Fruit fly (Drosophila melanogaster) whole organism, embryonic: ENCODE data around the gene CG6847.
A peak's percentile ranks its signal among the peaks of the same experiment; 100 is the strongest.

Source experiments
- Abd-B ChIP-seq: fragments of 200-800 bp; sonication (Bioruptor generic); optimal IDR thresholded peaks from 2 replicates; lab custom pipeline; 2018; ENCODE audit warnings: missing biosample characterization, mild to moderate bottlenecking, missing genetic modification characterization, moderate library complexity
- Ada2b ChIP-seq: fragments of 200-800 bp; sonication (Bioruptor generic); IDR thresholded peaks from 2 replicates; pipeline ENCODE4 v1.3.6; 2022; ENCODE audit warnings: missing biosample characterization, missing genetic modification characterization
- Adf1 ChIP-seq: fragments of 200-800 bp; sonication (Bioruptor generic); IDR thresholded peaks from 2 replicates; pipeline ENCODE4 v1.3.6; 2022; ENCODE audit warnings: missing biosample characterization, missing genetic modification characterization
- B-H1 ChIP-seq: fragments of 200-800 bp; sonication (Bioruptor generic); IDR thresholded peaks from 3 replicates; pipeline ENCODE4 v1.3.6; 2022; ENCODE audit warnings: missing biosample characterization, missing genetic modification characterization
- CG10462 ChIP-seq: fragments of 200-800 bp; sonication (Bioruptor generic); optimal IDR thresholded peaks from 2 replicates; lab custom pipeline; 2016; ENCODE audit warnings: missing biosample characterization, missing genetic modification characterization
- CG10979 ChIP-seq: fragments of 200-800 bp; sonication (Bioruptor generic); optimal IDR thresholded peaks from 2 replicates; lab custom pipeline; 2018; ENCODE audit warnings: missing biosample characterization, mild to moderate bottlenecking, missing genetic modification characterization, moderate library complexity
- CG12391 ChIP-seq: fragments of 200-800 bp; sonication (Bioruptor generic); optimal IDR thresholded peaks from 3 replicates; lab custom pipeline; 2018; ENCODE audit warnings: missing biosample characterization, mild to moderate bottlenecking, missing genetic modification characterization, moderate library complexity
- CG13287 ChIP-seq: fragments of 200-800 bp; sonication (Bioruptor generic); IDR thresholded peaks from 2 replicates; pipeline ENCODE4 v1.3.6; 2022; ENCODE audit warnings: missing biosample characterization, missing genetic modification characterization; ENCODE audit not compliant: partially characterized antibody
- CG17385 ChIP-seq: fragments of 200-800 bp; sonication (Bioruptor generic); optimal IDR thresholded peaks from 3 replicates; lab custom pipeline; 2018; ENCODE audit warnings: missing biosample characterization, mild to moderate bottlenecking, missing genetic modification characterization
- CG30431 ChIP-seq: fragments of 200-800 bp; sonication (Bioruptor generic); optimal IDR thresholded peaks from 2 replicates; lab custom pipeline; 2017; ENCODE audit warnings: missing biosample characterization, missing genetic modification characterization
- CG31441 ChIP-seq: fragments of 200-800 bp; sonication (Bioruptor generic); IDR thresholded peaks from 2 replicates; pipeline ENCODE4 v1.3.6; 2022; ENCODE audit warnings: missing biosample characterization, missing genetic modification characterization
- CG33557 ChIP-seq: fragments of 200-800 bp; sonication (Bioruptor generic); optimal IDR thresholded peaks from 2 replicates; lab custom pipeline; 2019; ENCODE audit warnings: missing biosample characterization, mild to moderate bottlenecking, missing genetic modification characterization, moderate library complexity
- CG42726 ChIP-seq: fragments of 200-800 bp; sonication (Bioruptor generic); IDR thresholded peaks from 2 replicates; pipeline ENCODE4 v1.3.6; 2022; ENCODE audit warnings: missing biosample characterization, missing genetic modification characterization; ENCODE audit not compliant: partially characterized antibody
- CG4282 ChIP-seq: fragments of 200-800 bp; sonication (Bioruptor generic); optimal IDR thresholded peaks from 2 replicates; lab custom pipeline; 2016; ENCODE audit warnings: missing biosample characterization, missing genetic modification characterization
- CG6175 ChIP-seq: fragments of 200-800 bp; sonication (Bioruptor generic); IDR thresholded peaks from 3 replicates; pipeline ENCODE4 v1.3.6; 2022; ENCODE audit warnings: missing biosample characterization, missing genetic modification characterization
- CG7839 ChIP-seq: fragments of 200-800 bp; sonication (Bioruptor generic); optimal IDR thresholded peaks from 3 replicates; lab custom pipeline; 2018; ENCODE audit warnings: missing biosample characterization, mild to moderate bottlenecking, missing genetic modification characterization, moderate library complexity
- CG7963 ChIP-seq: fragments of 200-800 bp; sonication (Bioruptor generic); IDR thresholded peaks from 3 replicates; pipeline ENCODE4 v1.3.6; 2022; ENCODE audit warnings: missing biosample characterization, missing genetic modification characterization; ENCODE audit not compliant: partially characterized antibody
- CG8944 ChIP-seq: fragments of 200-800 bp; sonication (Bioruptor generic); optimal IDR thresholded peaks from 3 replicates; lab custom pipeline; 2016; ENCODE audit warnings: missing biosample characterization, missing genetic modification characterization
- CG9727 ChIP-seq: fragments of 200-800 bp; sonication (Bioruptor generic); optimal IDR thresholded peaks from 3 replicates; lab custom pipeline; 2017; ENCODE audit warnings: missing biosample characterization, mild to moderate bottlenecking, missing genetic modification characterization
- Dip3 ChIP-seq: fragments of 200-800 bp; sonication (Bioruptor generic); optimal IDR thresholded peaks from 3 replicates; lab custom pipeline; 2016; ENCODE audit warnings: missing biosample characterization, missing genetic modification characterization
- Elba2 ChIP-seq: fragments of 200-800 bp; sonication (Bioruptor generic); optimal IDR thresholded peaks from 3 replicates; lab custom pipeline; 2016; ENCODE audit warnings: missing biosample characterization, missing genetic modification characterization
- HLH4C ChIP-seq: fragments of 200-800 bp; sonication (Bioruptor generic); IDR thresholded peaks from 3 replicates; pipeline ENCODE4 v1.3.6; 2022; ENCODE audit warnings: missing biosample characterization, missing genetic modification characterization; ENCODE audit not compliant: partially characterized antibody
- Hey ChIP-seq: fragments of 200-800 bp; sonication (Bioruptor generic); optimal IDR thresholded peaks from 3 replicates; lab custom pipeline; 2018; ENCODE audit warnings: missing biosample characterization, mild to moderate bottlenecking, missing genetic modification characterization
- Hr39 ChIP-seq: fragments of >200 bp; optimal IDR thresholded peaks from 2 replicates; lab custom pipeline; 2017
- Jarid2 ChIP-seq: fragments of 200-800 bp; sonication (Bioruptor generic); optimal IDR thresholded peaks from 3 replicates; lab custom pipeline; 2017; ENCODE audit warnings: mild to moderate bottlenecking, missing biosample characterization, missing genetic modification reagents, missing genetic modification characterization
- Meics ChIP-seq: fragments of 200-800 bp; sonication (Bioruptor generic); optimal IDR thresholded peaks from 2 replicates; lab custom pipeline; 2017; ENCODE audit warnings: missing biosample characterization, mild to moderate bottlenecking, missing genetic modification characterization
- Mrtf ChIP-seq: fragments of 200-800 bp; sonication (Bioruptor generic); IDR thresholded peaks from 3 replicates; pipeline ENCODE4 v1.3.6; 2022; ENCODE audit warnings: missing biosample characterization, missing genetic modification characterization
- Neu2 ChIP-seq: fragments of 200-800 bp; sonication (Bioruptor generic); optimal IDR thresholded peaks from 3 replicates; lab custom pipeline; 2016; ENCODE audit warnings: missing biosample characterization, missing genetic modification characterization, borderline replicate concordance
- bbx ChIP-seq: fragments of 200-800 bp; sonication (Bioruptor generic); IDR thresholded peaks from 2 replicates; pipeline ENCODE4 v1.3.6; 2022; ENCODE audit warnings: missing biosample characterization, missing genetic modification characterization; ENCODE audit not compliant: partially characterized antibody
- chinmo ChIP-seq: fragments of 200-800 bp; sonication (Bioruptor generic); IDR thresholded peaks from 4 replicates; pipeline ENCODE4 v1.3.6; 2022; ENCODE audit warnings: missing biosample characterization, missing genetic modification characterization; ENCODE audit not compliant: partially characterized antibody
- cwo ChIP-seq: fragments of 200-800 bp; sonication (Bioruptor generic); optimal IDR thresholded peaks from 3 replicates; lab custom pipeline; 2017; ENCODE audit warnings: missing biosample characterization, missing genetic modification characterization, mild to moderate bottlenecking, moderate library complexity, missing genetic modification reagents
- dpn ChIP-seq, 2 experiments: fragments of 200-800 bp; sonication (Bioruptor generic); optimal IDR thresholded peaks; 3 replicates each; lab custom pipeline; 2016; ENCODE audit warnings: missing biosample characterization in 2 of 2, missing genetic modification characterization in 2 of 2
- fd64A ChIP-seq: fragments of 200-800 bp; sonication (Bioruptor generic); optimal IDR thresholded peaks from 3 replicates; lab custom pipeline; 2018; ENCODE audit warnings: missing biosample characterization, mild to moderate bottlenecking, missing genetic modification characterization
- fd96Cb ChIP-seq: fragments of 200-800 bp; sonication (Bioruptor generic); optimal IDR thresholded peaks from 2 replicates; lab custom pipeline; 2018; ENCODE audit warnings: missing biosample characterization, mild to moderate bottlenecking, missing genetic modification characterization, moderate library complexity
- gro ChIP-seq: fragments of 200-800 bp; sonication (Bioruptor generic); optimal IDR thresholded peaks from 2 replicates; lab custom pipeline; 2016; ENCODE audit warnings: missing biosample characterization, missing genetic modification characterization
- gsb ChIP-seq: fragments of 200-800 bp; sonication (Bioruptor generic); IDR thresholded peaks from 2 replicates; pipeline ENCODE4 v1.3.6; 2022; ENCODE audit warnings: missing biosample characterization, missing genetic modification characterization
- gsb-n ChIP-seq: fragments of 200-800 bp; sonication (Bioruptor generic); optimal IDR thresholded peaks from 3 replicates; lab custom pipeline; 2018; ENCODE audit warnings: missing biosample characterization, mild to moderate bottlenecking, missing genetic modification characterization
- jigr1 ChIP-seq: fragments of 200-800 bp; sonication (Bioruptor generic); IDR thresholded peaks from 3 replicates; pipeline ENCODE4 v1.3.6; 2022; ENCODE audit warnings: missing biosample characterization, missing genetic modification characterization
- mam ChIP-seq: fragments of 200-800 bp; sonication (Bioruptor generic); optimal IDR thresholded peaks from 3 replicates; lab custom pipeline; 2016; ENCODE audit warnings: missing biosample characterization, missing genetic modification characterization
- nmo ChIP-seq: fragments of 200-800 bp; sonication (Bioruptor generic); optimal IDR thresholded peaks from 2 replicates; lab custom pipeline; 2018; ENCODE audit warnings: missing biosample characterization, mild to moderate bottlenecking, missing genetic modification characterization, moderate library complexity
- phol ChIP-seq: fragments of 200-800 bp; sonication (Bioruptor generic); optimal IDR thresholded peaks from 3 replicates; lab custom pipeline; 2018; ENCODE audit warnings: missing biosample characterization, mild to moderate bottlenecking, missing genetic modification characterization, moderate library complexity
- psq ChIP-seq: fragments of 200-800 bp; sonication (Bioruptor generic); optimal IDR thresholded peaks from 2 replicates; lab custom pipeline; 2017; ENCODE audit warnings: missing biosample characterization, missing genetic modification characterization
- pum ChIP-seq: fragments of 200-800 bp; sonication (Bioruptor generic); optimal IDR thresholded peaks from 2 replicates; lab custom pipeline; 2016; ENCODE audit warnings: missing biosample characterization, missing genetic modification characterization
- ranshi ChIP-seq: fragments of 200-800 bp; sonication (Bioruptor generic); IDR thresholded peaks from 2 replicates; pipeline ENCODE4 v1.3.6; 2022; ENCODE audit warnings: missing biosample characterization, missing genetic modification characterization
- scrt ChIP-seq: fragments of 200-800 bp; sonication (Bioruptor generic); optimal IDR thresholded peaks from 2 replicates; lab custom pipeline; 2018; ENCODE audit warnings: missing biosample characterization, mild to moderate bottlenecking, missing genetic modification characterization, moderate library complexity
- stc ChIP-seq: fragments of 200-800 bp; sonication (Bioruptor generic); IDR thresholded peaks from 2 replicates; pipeline ENCODE4 v1.3.6; 2022; ENCODE audit warnings: missing biosample characterization, missing genetic modification characterization
- ttk ChIP-seq: fragments of 200-800 bp; sonication (Bioruptor generic); IDR thresholded peaks from 2 replicates; pipeline ENCODE4 v2.1.2; 2022; ENCODE audit warnings: missing biosample characterization, missing genetic modification characterization
- twi ChIP-seq: fragments of 200-800 bp; optimal IDR thresholded peaks from 2 replicates; lab custom pipeline; 2019; ENCODE audit warnings: missing biosample characterization, mild to moderate bottlenecking, missing genetic modification characterization, moderate library complexity
- z ChIP-seq: fragments of 200-800 bp; sonication (Bioruptor generic); IDR thresholded peaks from 3 replicates; pipeline ENCODE4 v1.3.6; 2022; ENCODE audit warnings: missing biosample characterization, missing genetic modification characterization

Gene CG6847

dm6 chrX:17910941-17911703 lies at the start of gene CG6847 (continued):
- TF ChIP-seq nmo (GFP tag; lab: Kevin White, UChicago) (peak; percentile 89), psq (GFP tag; lab: Kevin White, UChicago) (peak; percentile 16), Neu2 (GFP tag; lab: Kevin White, UChicago) (no peak), CG6175 (GFP tag; lab: Robert Waterston, UW) (0 out of 3 replicates have a peak, but pooled peaks have one; percentile 53), CG10462 (GFP tag; lab: Kevin White, UChicago) (no peak), jigr1 (GFP tag; lab: Robert Waterston, UW) (no peak), gro (no peak), Jarid2 (GFP tag; lab: Kevin White, UChicago) (peak; percentile 60), CG17385 (peak; percentile 73), CG10979 (tag; lab: Kevin White, UChicago) (peak; percentile 57), CG7963 (GFP tag; lab: Robert Waterston, UW) (no peak), CG8944 (no peak), Abd-B (GFP tag; lab: Kevin White, UChicago) (peak; percentile 71), CG7839 (tag; lab: Kevin White, UChicago) (peak; percentile 81), dpn (GFP tag; optimal IDR thresholded peaks at IDR 0.05; lab: Kevin White, UChicago) (peak; percentile 29 to 73), gsb-n (tag; lab: Kevin White, UChicago) (peak; percentile 69), B-H1 (no peak; the same call in 2 of the 3 replicates), gsb (GFP tag; lab: Robert Waterston, UW) (no peak), Adf1 (GFP tag; lab: Robert Waterston, UW) (no peak), CG4282 (no peak), CG31441 (peak; percentile 79), CG12391 (peak; percentile 86), Elba2 (GFP tag; lab: Kevin White, UChicago) (no peak), CG9727 (peak; percentile 58), CG33557 (GFP tag; lab: Kevin White, UChicago) (peak; percentile 44), bbx (GFP tag; lab: Robert Waterston, UW) (peak; percentile 31; the same call in 1 of the 2 replicates), CG30431 (GFP tag; lab: Kevin White, UChicago) (peak; percentile 65), ttk (GFP tag; lab: Robert Waterston, UW) (peak; percentile 42; the same call in 1 of the 2 replicates), HLH4C (GFP tag; lab: Robert Waterston, UW) (no peak), chinmo (peak; percentile 78; the same call in 2 of the 4 replicates), z (GFP tag; lab: Robert Waterston, UW) (peak; percentile 66; the same call in 1 of the 3 replicates), Dip3 (GFP tag; lab: Kevin White, UChicago) (no peak), ranshi (no peak), mam (GFP tag; lab: Kevin White, UChicago) (no peak), phol (tag; lab: Kevin White, UChicago) (peak; percentile 50), CG13287 (no peak; the same call in 1 of the 2 replicates), Hr39 (lab: Kevin White, UChicago) (no peak), CG42726 (GFP tag; lab: Robert Waterston, UW) (no peak), cwo (GFP tag; lab: Kevin White, UChicago) (peak; percentile 37), Meics (GFP tag; lab: Kevin White, UChicago) (peak; percentile 70), Mrtf (GFP tag; lab: Robert Waterston, UW) (no peak), pum (GFP tag; lab: Kevin White, UChicago) (peak; percentile 13), Ada2b (GFP tag; lab: Robert Waterston, UW) (peak; percentile 17; the same call in 1 of the 2 replicates), scrt (peak; percentile 21), stc (GFP tag; lab: Robert Waterston, UW) (no peak), fd64A (no peak), twi (peak; percentile 67), fd96Cb (tag; lab: Kevin White, UChicago) (peak; percentile 39), Hey (tag; lab: Kevin White, UChicago) (no peak)
